Fruit fly (Drosophila melanogaster) whole organism, embryonic: ENCODE measurements around the gene CG14893.

Experiments
- Aef1 ChIP-seq: fragments of 200-800 bp; sonication (Bioruptor generic); IDR thresholded peaks from 3 replicates; pipeline ENCODE4 v1.3.6; 2022; ENCODE audit warnings: missing biosample characterization, missing genetic modification characterization
- Asciz ChIP-seq: fragments of 200-800 bp; sonication (Bioruptor generic); optimal IDR thresholded peaks from 2 replicates; lab custom pipeline; 2017; ENCODE audit warnings: missing biosample characterization, mild to moderate bottlenecking, missing genetic modification characterization, missing genetic modification reagents
- Atf3 ChIP-seq: fragments of 200-800 bp; sonication (Bioruptor generic); optimal IDR thresholded peaks from 3 replicates; lab custom pipeline; 2016; ENCODE audit warnings: missing biosample characterization, missing genetic modification characterization
- BEAF-32 ChIP-seq: fragments of 200-800 bp; sonication (Bioruptor generic); optimal IDR thresholded peaks from 3 replicates; lab custom pipeline; 2017; ENCODE audit warnings: missing biosample characterization, missing genetic modification characterization, mild to moderate bottlenecking, moderate library complexity, missing genetic modification reagents
- Bteb2 ChIP-seq: fragments of 200-800 bp; sonication (Bioruptor generic); optimal IDR thresholded peaks from 2 replicates; lab custom pipeline; 2016; ENCODE audit warnings: missing biosample characterization, missing genetic modification characterization
- CG12236 ChIP-seq: fragments of 200-800 bp; sonication (Bioruptor generic); optimal IDR thresholded peaks from 2 replicates; lab custom pipeline; 2016; ENCODE audit warnings: missing biosample characterization, missing genetic modification characterization
- CG13287 ChIP-seq: fragments of 200-800 bp; sonication (Bioruptor generic); IDR thresholded peaks from 2 replicates; pipeline ENCODE4 v1.3.6; 2022; ENCODE audit warnings: missing biosample characterization, missing genetic modification characterization; ENCODE audit not compliant: partially characterized antibody
- CG14667 ChIP-seq: fragments of 200-800 bp; sonication (Bioruptor generic); IDR thresholded peaks from 2 replicates; pipeline ENCODE4 v1.3.6; 2022; ENCODE audit warnings: missing biosample characterization, missing genetic modification characterization
- CG14965 ChIP-seq: fragments of 200-800 bp; sonication (Bioruptor generic); optimal IDR thresholded peaks from 2 replicates; lab custom pipeline; 2016; ENCODE audit warnings: missing biosample characterization, missing genetic modification characterization, borderline replicate concordance
- CG16863 ChIP-seq: fragments of 200-800 bp; sonication (Bioruptor generic); optimal IDR thresholded peaks from 3 replicates; lab custom pipeline; 2016; ENCODE audit warnings: missing biosample characterization, missing genetic modification characterization
- CG17802 ChIP-seq: fragments of 200-800 bp; sonication (Bioruptor generic); optimal IDR thresholded peaks from 2 replicates; lab custom pipeline; 2018; ENCODE audit warnings: missing biosample characterization, mild to moderate bottlenecking, missing genetic modification characterization, moderate library complexity
- CG18764 ChIP-seq: fragments of 200-800 bp; sonication (Bioruptor generic); optimal IDR thresholded peaks from 3 replicates; lab custom pipeline; 2016; ENCODE audit warnings: missing biosample characterization, missing genetic modification characterization
- CG2678 ChIP-seq: fragments of 200-800 bp; sonication (Bioruptor generic); optimal IDR thresholded peaks from 3 replicates; lab custom pipeline; 2019; ENCODE audit warnings: missing biosample characterization, mild to moderate bottlenecking, missing genetic modification characterization, moderate library complexity
- CG3163 ChIP-seq: fragments of 200-800 bp; sonication (Bioruptor generic); optimal IDR thresholded peaks from 3 replicates; lab custom pipeline; 2016; ENCODE audit warnings: missing biosample characterization, missing genetic modification characterization
- CG3407 ChIP-seq: fragments of 200-800 bp; sonication (Bioruptor generic); optimal IDR thresholded peaks from 2 replicates; lab custom pipeline; 2018; ENCODE audit warnings: missing biosample characterization, mild to moderate bottlenecking, missing genetic modification characterization
- CG43689 ChIP-seq: fragments of 200-800 bp; sonication (Bioruptor generic); IDR thresholded peaks from 2 replicates; pipeline ENCODE4 v1.3.6; 2022; ENCODE audit warnings: missing biosample characterization, missing genetic modification characterization
- CG4730 ChIP-seq: fragments of 200-800 bp; sonication (Bioruptor generic); IDR thresholded peaks from 2 replicates; pipeline ENCODE4 v1.3.6; 2022; ENCODE audit warnings: missing biosample characterization, missing genetic modification characterization
- CG6175 ChIP-seq: fragments of 200-800 bp; sonication (Bioruptor generic); IDR thresholded peaks from 3 replicates; pipeline ENCODE4 v1.3.6; 2022; ENCODE audit warnings: missing biosample characterization, missing genetic modification characterization
- CG6683 ChIP-seq: fragments of 200-800 bp; sonication (Bioruptor generic); optimal IDR thresholded peaks from 2 replicates; lab custom pipeline; 2017; ENCODE audit warnings: missing biosample characterization, mild to moderate bottlenecking, missing genetic modification characterization, missing genetic modification reagents
- CG9727 ChIP-seq: fragments of 200-800 bp; sonication (Bioruptor generic); optimal IDR thresholded peaks from 3 replicates; lab custom pipeline; 2017; ENCODE audit warnings: missing biosample characterization, mild to moderate bottlenecking, missing genetic modification characterization
- Dip2 ChIP-seq: fragments of 200-800 bp; sonication (Bioruptor generic); IDR thresholded peaks from 2 replicates; pipeline ENCODE4 v1.3.6; 2022; ENCODE audit warnings: missing biosample characterization, missing genetic modification characterization
- Dll ChIP-seq: fragments of 200-800 bp; sonication (Bioruptor generic); IDR thresholded peaks from 4 replicates; pipeline ENCODE4 v1.3.6; 2022; ENCODE audit warnings: missing biosample characterization, missing genetic modification characterization; ENCODE audit not compliant: partially characterized antibody
- Doc2 ChIP-seq: fragments of 200-800 bp; sonication (Bioruptor generic); IDR thresholded peaks from 2 replicates; pipeline ENCODE4 v1.3.6; 2022; ENCODE audit warnings: missing biosample characterization, missing genetic modification characterization
- Dp ChIP-seq: fragments of 200-800 bp; sonication (Bioruptor generic); optimal IDR thresholded peaks from 2 replicates; lab custom pipeline; 2018; ENCODE audit warnings: missing biosample characterization, mild to moderate bottlenecking, missing genetic modification characterization, moderate library complexity
- Kr ChIP-seq: fragments of 200-800 bp; sonication (Bioruptor generic); optimal IDR thresholded peaks from 2 replicates; lab custom pipeline; 2017; ENCODE audit warnings: missing biosample characterization, mild to moderate bottlenecking, missing genetic modification characterization
- NC2β ChIP-seq: fragments of 200-800 bp; sonication (Bioruptor generic); optimal IDR thresholded peaks from 2 replicates; lab custom pipeline; 2016; ENCODE audit warnings: missing biosample characterization, missing genetic modification characterization
- Sin3A ChIP-seq: fragments of >200 bp; optimal IDR thresholded peaks from 2 replicates; lab custom pipeline; 2018
- Sox102F ChIP-seq: fragments of 200-800 bp; sonication (Bioruptor generic); optimal IDR thresholded peaks from 2 replicates; lab custom pipeline; 2018; ENCODE audit warnings: missing biosample characterization, mild to moderate bottlenecking, missing genetic modification characterization, moderate library complexity
- bigmax ChIP-seq: fragments of 200-800 bp; sonication (Bioruptor generic); optimal IDR thresholded peaks from 2 replicates; lab custom pipeline; 2018; ENCODE audit warnings: missing biosample characterization, mild to moderate bottlenecking, missing genetic modification characterization
- chif ChIP-seq, 2 experiments: fragments of 200-800 bp; sonication (Bioruptor generic); optimal IDR thresholded peaks; 3 replicates each; lab custom pipeline; 2016; ENCODE audit warnings: missing biosample characterization in 2 of 2, missing genetic modification characterization in 2 of 2
- danr ChIP-seq: fragments of 200-800 bp; sonication (Bioruptor generic); IDR thresholded peaks from 2 replicates; pipeline ENCODE4 v1.3.6; 2022; ENCODE audit warnings: missing biosample characterization, missing genetic modification characterization
- fd96Cb ChIP-seq: fragments of 200-800 bp; sonication (Bioruptor generic); optimal IDR thresholded peaks from 2 replicates; lab custom pipeline; 2018; ENCODE audit warnings: missing biosample characterization, mild to moderate bottlenecking, missing genetic modification characterization, moderate library complexity
- fu2 ChIP-seq: fragments of 200-800 bp; sonication (Bioruptor generic); optimal IDR thresholded peaks from 2 replicates; lab custom pipeline; 2016; ENCODE audit warnings: missing biosample characterization, missing genetic modification characterization
- hkb ChIP-seq, 2 experiments: fragments of 200-800 bp in 1 of 2; fragments of >200 bp in 1 of 2; sonication (Bioruptor generic) in 1 of 2; IDR thresholded peaks in 1 of 2; optimal IDR thresholded peaks in 1 of 2; 2 replicates each; pipeline versions ENCODE4 v1.3.6 to Lab custom; 2017 to 2022; ENCODE audit warnings: missing biosample characterization in 1 of 2, missing genetic modification characterization in 1 of 2
- insv ChIP-seq, 2 experiments: fragments of 200-800 bp; sonication (Bioruptor generic); optimal IDR thresholded peaks; 3 replicates each; lab custom pipeline; 2016 to 2018; ENCODE audit warnings: missing biosample characterization in 2 of 2, missing genetic modification characterization in 2 of 2
- inv ChIP-seq: fragments of 200-800 bp; sonication (Bioruptor generic); IDR thresholded peaks from 2 replicates; pipeline ENCODE4 v1.3.6; 2022; ENCODE audit warnings: missing biosample characterization, missing genetic modification characterization; ENCODE audit not compliant: partially characterized antibody
- lab ChIP-seq: fragments of 200-800 bp; sonication (Bioruptor generic); optimal IDR thresholded peaks from 3 replicates; lab custom pipeline; 2017; ENCODE audit warnings: missing biosample characterization, missing genetic modification characterization, mild to moderate bottlenecking, moderate library complexity, missing genetic modification reagents
- lmd ChIP-seq: fragments of 200-800 bp; sonication (Bioruptor generic); IDR thresholded peaks from 2 replicates; pipeline ENCODE4 v1.3.6; 2022; ENCODE audit warnings: missing biosample characterization, missing genetic modification characterization
- lola ChIP-seq, 3 experiments: fragments of >200 bp in 2 of 3; fragments of 200-800 bp in 1 of 3; sonication (Bioruptor generic) in 1 of 3; optimal IDR thresholded peaks; 2 replicates each; lab custom pipeline; 2017 to 2019; ENCODE audit warnings: missing biosample characterization in 3 of 3, missing genetic modification characterization in 3 of 3, mild to moderate bottlenecking in 1 of 3, moderate library complexity in 1 of 3
- nerfin-1 ChIP-seq: fragments of 200-800 bp; sonication (Bioruptor generic); optimal IDR thresholded peaks from 3 replicates; lab custom pipeline; 2019; ENCODE audit warnings: missing biosample characterization, mild to moderate bottlenecking, missing genetic modification characterization, moderate library complexity
- pho ChIP-seq: fragments of 200-800 bp; sonication (Bioruptor generic); optimal IDR thresholded peaks from 2 replicates; lab custom pipeline; 2016; ENCODE audit warnings: missing biosample characterization, missing genetic modification characterization
- schlank ChIP-seq: fragments of 200-800 bp; sonication (Bioruptor generic); optimal IDR thresholded peaks from 2 replicates; lab custom pipeline; 2018; ENCODE audit warnings: missing biosample characterization, mild to moderate bottlenecking, missing genetic modification characterization
- sim ChIP-seq: fragments of 200-800 bp; sonication (Bioruptor generic); IDR thresholded peaks from 2 replicates; pipeline ENCODE4 v1.3.6; 2022; ENCODE audit warnings: missing biosample characterization, missing genetic modification characterization
- slp2 ChIP-seq: fragments of 200-800 bp; sonication (Bioruptor generic); optimal IDR thresholded peaks from 2 replicates; lab custom pipeline; 2016; ENCODE audit warnings: missing biosample characterization, missing genetic modification characterization
- so ChIP-seq: fragments of 200-800 bp; sonication (Bioruptor generic); IDR thresholded peaks from 3 replicates; pipeline ENCODE4 v1.3.6; 2022; ENCODE audit warnings: missing biosample characterization, missing genetic modification characterization
- sug ChIP-seq: fragments of 200-800 bp; optimal IDR thresholded peaks from 2 replicates; lab custom pipeline; 2019; ENCODE audit warnings: missing biosample characterization, mild to moderate bottlenecking, missing genetic modification characterization, moderate library complexity
- twi ChIP-seq: fragments of 200-800 bp; optimal IDR thresholded peaks from 2 replicates; lab custom pipeline; 2019; ENCODE audit warnings: missing biosample characterization, mild to moderate bottlenecking, missing genetic modification characterization, moderate library complexity
- unc-4 ChIP-seq: fragments of 200-800 bp; sonication (Bioruptor generic); IDR thresholded peaks from 2 replicates; pipeline ENCODE4 v1.3.6; 2022; ENCODE audit warnings: missing biosample characterization, missing genetic modification characterization; ENCODE audit not compliant: partially characterized antibody
- usp ChIP-seq: fragments of >200 bp; optimal IDR thresholded peaks from 2 replicates; lab custom pipeline; 2017; ENCODE audit warnings: missing biosample characterization, missing genetic modification characterization
- wdn ChIP-seq: fragments of 200-800 bp; sonication (Bioruptor generic); IDR thresholded peaks from 2 replicates; pipeline ENCODE4 v1.3.6; 2022; ENCODE audit warnings: missing biosample characterization, missing genetic modification characterization
- zen2 ChIP-seq: fragments of 200-800 bp; sonication (Bioruptor generic); IDR thresholded peaks from 3 replicates; pipeline ENCODE4 v1.3.6; 2022; ENCODE audit warnings: missing biosample characterization, missing genetic modification characterization; ENCODE audit not compliant: partially characterized antibody

Gene CG14893

dm6 chr3R:16655000-16655493, 34.5 kb downstream of the CG14893 start (continued):
- TF ChIP-seq CG16863 (GFP tag; lab: Kevin White, UChicago) = no peak
- TF ChIP-seq insv (GFP tag; optimal IDR thresholded peaks at IDR 0.05; lab: Kevin White, UChicago) = no peak
- TF ChIP-seq CG2678 (tag; lab: Kevin White, UChicago) = peak; percentile 40
- no peak for TF ChIP-seq CG6683 (GFP tag; lab: Kevin White, UChicago)
- TF ChIP-seq hkb (optimal IDR thresholded peaks at IDR 0.05; lab: Kevin White, UChicago) = no peak
- TF ChIP-seq hkb (GFP tag; IDR thresholded peaks at IDR 0.05; lab: Robert Waterston, UW) = no peak
- no peak for TF ChIP-seq Kr
- no peak for TF ChIP-seq zen2 (GFP tag; lab: Robert Waterston, UW)
- no peak for TF ChIP-seq lmd (GFP tag; lab: Robert Waterston, UW)
- peak; percentile 32 for TF ChIP-seq sug (tag; lab: Kevin White, UChicago)
- no peak for TF ChIP-seq CG17802 (tag; lab: Kevin White, UChicago)
- TF ChIP-seq danr (GFP tag; lab: Robert Waterston, UW) = no peak
- no peak for TF ChIP-seq usp (GFP tag; lab: Kevin White, UChicago)
- TF ChIP-seq CG14667 (GFP tag; lab: Robert Waterston, UW) = no peak
- no peak for TF ChIP-seq Bteb2 (GFP tag; lab: Kevin White, UChicago)
- no peak for TF ChIP-seq chif (GFP tag; optimal IDR thresholded peaks at IDR 0.05; lab: Kevin White, UChicago)
- no peak for TF ChIP-seq CG4730 (GFP tag; lab: Robert Waterston, UW)
- no peak for TF ChIP-seq Doc2
- no peak for TF ChIP-seq CG12236 (GFP tag; lab: Kevin White, UChicago)
- no peak for TF ChIP-seq Dll
- no peak for TF ChIP-seq CG18764 (GFP tag; lab: Kevin White, UChicago)
- TF ChIP-seq twi (tag; lab: Kevin White, UChicago) = no peak
- no peak for TF ChIP-seq fd96Cb (tag; lab: Kevin White, UChicago)
- TF ChIP-seq Sox102F (GFP tag; lab: Kevin White, UChicago) = no peak
- TF ChIP-seq CG13287 (GFP tag; lab: Robert Waterston, UW) = no peak
- TF ChIP-seq Atf3 (GFP tag; lab: Kevin White, UChicago) = no peak
- no peak for TF ChIP-seq NC2β
- TF ChIP-seq sim (GFP tag; lab: Robert Waterston, UW) = no peak
- peak; percentile 3 for TF ChIP-seq schlank
- TF ChIP-seq lola (GFP tag; optimal IDR thresholded peaks at IDR 0.05; lab: Kevin White, UChicago) = no peak
- no peak for TF ChIP-seq so (GFP tag; lab: Robert Waterston, UW)
- no peak for TF ChIP-seq Aef1 (GFP tag; lab: Robert Waterston, UW)
- TF ChIP-seq Dip2 (GFP tag; lab: Robert Waterston, UW) = no peak
- TF ChIP-seq bigmax (GFP tag; lab: Kevin White, UChicago) = no peak
- no peak for TF ChIP-seq CG43689 (GFP tag; lab: Robert Waterston, UW)
- no peak for TF ChIP-seq CG14965 (GFP tag; lab: Kevin White, UChicago)
- no peak for TF ChIP-seq CG6175 (GFP tag; lab: Robert Waterston, UW)
- no peak for TF ChIP-seq fu2 (GFP tag; lab: Kevin White, UChicago)
- TF ChIP-seq pho = no peak
- TF ChIP-seq Sin3A (lab: Kevin White, UChicago) = no peak
- no peak for TF ChIP-seq slp2 (GFP tag; lab: Kevin White, UChicago)
- no peak for TF ChIP-seq CG3163 (GFP tag; lab: Kevin White, UChicago)
- TF ChIP-seq BEAF-32 (GFP tag; lab: Kevin White, UChicago) = no peak
- TF ChIP-seq CG3407 = no peak
- no peak for TF ChIP-seq CG9727 (GFP tag; lab: Kevin White, UChicago)
- TF ChIP-seq unc-4 = no peak
- no peak for TF ChIP-seq Dp (GFP tag; lab: Kevin White, UChicago)
- TF ChIP-seq nerfin-1 (tag; lab: Kevin White, UChicago) = peak; percentile 12
- no peak for TF ChIP-seq lab
- no peak for TF ChIP-seq wdn (GFP tag; lab: Robert Waterston, UW)
- TF ChIP-seq inv = no peak
- no peak for TF ChIP-seq Asciz (GFP tag; lab: Kevin White, UChicago)
